Fruit fly (Drosophila melanogaster): ENCODE measurements around the gene CG8087.

The CG8087 gene

DNA sequence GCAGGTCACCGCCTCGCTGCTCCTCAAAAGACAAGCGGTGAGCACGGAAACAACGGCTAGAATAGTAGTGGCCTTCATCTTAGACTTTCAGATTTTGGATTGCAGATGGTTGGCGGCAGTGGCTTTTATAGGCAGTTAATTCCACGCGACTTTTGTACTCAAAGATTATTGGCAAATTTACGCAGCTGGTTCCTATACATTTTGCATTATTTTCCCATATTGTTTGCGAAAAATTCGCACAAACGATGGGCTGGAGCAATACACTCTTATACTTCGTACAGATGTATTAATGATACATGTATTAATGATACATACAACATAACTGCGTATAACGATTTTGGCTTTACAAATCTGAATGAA lies at the start of gene CG8087:
CG8087 (minus strand) TSS at position 101 of the 360 bp plus-strand sequence.
- no peak for TF ChIP-seq pad (GFP tag; optimal IDR thresholded peaks at IDR 0.05)
- no peak for TF ChIP-seq Hr96 (GFP tag; optimal IDR thresholded peaks at IDR 0.05)
- no peak for TF ChIP-seq CG7101 (tag; optimal IDR thresholded peaks at IDR 0.05)
- no peak for TF ChIP-seq Mnt (GFP tag; optimal IDR thresholded peaks at IDR 0.05)
- TF ChIP-seq Clk (GFP tag; optimal IDR thresholded peaks at IDR 0.05) = no peak
- no peak for TF ChIP-seq cic (GFP tag; optimal IDR thresholded peaks at IDR 0.05)
- TF ChIP-seq CG12768 (GFP tag; optimal IDR thresholded peaks at IDR 0.05) = no peak
- no peak for TF ChIP-seq tj (GFP tag; optimal IDR thresholded peaks at IDR 0.05)

- TF ChIP-seq CG5204 (GFP tag; optimal IDR thresholded peaks at IDR 0.05) (no peak), CG7101 (tag; optimal IDR thresholded peaks at IDR 0.05) (peak; percentile 32), CG33017 (tag; optimal IDR thresholded peaks at IDR 0.05) (peak; percentile 15), kay (GFP tag; ENCODE audit: borderline replicate concordance) (no peak), CG7045 (GFP tag; optimal IDR thresholded peaks at IDR 0.05) (peak; percentile 41), CG14711 (tag; optimal IDR thresholded peaks at IDR 0.05) (peak; percentile 9), bab1 (GFP tag; optimal IDR thresholded peaks at IDR 0.05) (no peak), CG11617 (GFP tag; optimal IDR thresholded peaks at IDR 0.05) (peak; percentile 57), tj (GFP tag; optimal IDR thresholded peaks at IDR 0.05) (peak; percentile 24), Clk (GFP tag; optimal IDR thresholded peaks at IDR 0.05) (no peak), Hr96 (GFP tag; optimal IDR thresholded peaks at IDR 0.05) (no peak), Crg-1 (GFP tag; optimal IDR thresholded peaks at IDR 0.05) (no peak), ovo (GFP tag; optimal IDR thresholded peaks at IDR 0.05) (no peak)
Observed at dm6 chr3R:14608892-14609692, 44.5 kb upstream of the CG8087 start, which contains the start of gene CG14853. Gene CG14853 (plus strand): TSS chr3R:14609642.

dm6 chr3R:14597935-14598424 lies 33.4 kb upstream of the CG8087 start:
- TF ChIP-seq CG11617 (GFP tag; optimal IDR thresholded peaks at IDR 0.05) (no peak), ovo (GFP tag; optimal IDR thresholded peaks at IDR 0.05) (no peak), Clk (GFP tag; optimal IDR thresholded peaks at IDR 0.05) (no peak), CG1620 (GFP tag; optimal IDR thresholded peaks at IDR 0.05) (no peak), CG33017 (tag; optimal IDR thresholded peaks at IDR 0.05) (no peak), CG14711 (tag; optimal IDR thresholded peaks at IDR 0.05) (no peak), cnc (optimal IDR thresholded peaks at IDR 0.05) (no peak), Mnt (GFP tag; optimal IDR thresholded peaks at IDR 0.05) (no peak), kay (GFP tag; ENCODE audit: borderline replicate concordance) (no peak), bab1 (GFP tag; optimal IDR thresholded peaks at IDR 0.05) (no peak), cic (GFP tag; optimal IDR thresholded peaks at IDR 0.05) (no peak), Crg-1 (GFP tag; optimal IDR thresholded peaks at IDR 0.05) (no peak)

DNA sequence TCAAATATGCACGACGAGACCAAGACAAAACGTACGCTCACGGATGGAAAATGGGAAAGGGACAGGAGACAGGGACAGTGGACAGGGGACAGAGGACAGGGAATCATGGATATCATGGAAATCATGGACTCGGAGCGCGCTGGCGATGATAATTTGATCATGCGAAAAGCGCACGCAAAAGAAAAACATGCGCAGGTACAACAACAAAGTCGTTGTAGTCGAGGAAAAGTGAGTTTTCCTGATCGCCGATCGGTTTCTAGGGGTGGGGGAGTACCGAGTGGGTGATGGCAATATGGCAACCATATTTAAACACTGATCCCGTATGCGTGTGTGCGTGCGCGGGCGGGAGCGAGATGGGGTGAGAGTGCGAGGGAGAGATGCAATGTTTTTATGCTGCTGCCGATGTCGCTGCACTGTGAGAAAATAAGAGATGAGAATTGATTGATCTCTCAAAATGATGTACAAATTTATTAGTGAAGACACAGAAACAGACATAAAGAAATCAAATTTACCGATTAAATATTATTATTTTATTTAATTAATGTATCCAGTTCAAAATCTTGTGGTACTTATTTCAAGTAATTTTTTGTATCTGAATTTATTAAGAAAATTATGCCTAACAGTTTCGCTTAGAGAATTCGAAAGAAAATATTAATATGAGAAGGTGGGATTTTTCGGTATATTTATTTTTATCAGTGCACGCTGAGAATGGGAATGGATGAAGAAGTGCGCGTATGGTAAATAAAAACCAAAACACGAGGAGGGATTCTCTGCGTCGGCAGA lies 26.3 kb upstream of the CG8087 start:
- TF ChIP-seq kay (GFP tag; ENCODE audit: borderline replicate concordance) (no peak), CG33017 (tag; optimal IDR thresholded peaks at IDR 0.05) (no peak), Crg-1 (GFP tag; optimal IDR thresholded peaks at IDR 0.05) (no peak), Mnt (GFP tag; optimal IDR thresholded peaks at IDR 0.05) (no peak), bab1 (GFP tag; optimal IDR thresholded peaks at IDR 0.05) (no peak), pad (GFP tag; optimal IDR thresholded peaks at IDR 0.05) (no peak), ovo (GFP tag; optimal IDR thresholded peaks at IDR 0.05) (no peak), toe (GFP tag; optimal IDR thresholded peaks at IDR 0.05) (no peak), CG5204 (GFP tag; optimal IDR thresholded peaks at IDR 0.05) (no peak), CG1620 (GFP tag; optimal IDR thresholded peaks at IDR 0.05) (no peak), tj (GFP tag; optimal IDR thresholded peaks at IDR 0.05) (no peak), Clk (GFP tag; optimal IDR thresholded peaks at IDR 0.05) (no peak), CG12768 (GFP tag; optimal IDR thresholded peaks at IDR 0.05) (no peak), CG7045 (GFP tag; optimal IDR thresholded peaks at IDR 0.05) (no peak)

DNA sequence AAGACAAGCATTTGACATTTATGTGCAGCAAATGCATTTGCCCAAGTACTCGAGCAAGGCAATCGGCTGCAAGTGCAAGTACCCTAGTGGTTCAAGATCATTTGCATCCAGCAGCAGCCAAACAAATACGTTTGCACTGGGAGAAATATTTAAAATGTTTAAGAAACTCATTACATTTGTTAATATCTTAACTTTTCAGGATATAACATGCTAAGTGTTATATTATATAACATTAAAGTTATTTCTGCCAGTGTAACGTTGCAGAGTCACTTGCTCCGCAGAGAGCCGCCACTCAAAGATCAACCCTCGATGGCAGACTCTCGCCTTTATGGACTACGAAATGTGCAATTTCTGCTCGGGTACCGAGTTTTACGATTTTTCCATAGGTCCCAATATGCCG lies 24.9 kb upstream of the CG8087 start:
- TF ChIP-seq CG14711 (tag; optimal IDR thresholded peaks at IDR 0.05) (no peak), cic (GFP tag; optimal IDR thresholded peaks at IDR 0.05) (no peak), bab1 (GFP tag; optimal IDR thresholded peaks at IDR 0.05) (no peak), Mnt (GFP tag; optimal IDR thresholded peaks at IDR 0.05) (no peak), CG7101 (tag; optimal IDR thresholded peaks at IDR 0.05) (no peak), tj (GFP tag; optimal IDR thresholded peaks at IDR 0.05) (no peak), CG12768 (GFP tag; optimal IDR thresholded peaks at IDR 0.05) (no peak), Crg-1 (GFP tag; optimal IDR thresholded peaks at IDR 0.05) (no peak), CG33017 (tag; optimal IDR thresholded peaks at IDR 0.05) (no peak), Hr96 (GFP tag; optimal IDR thresholded peaks at IDR 0.05) (no peak), ovo (GFP tag; optimal IDR thresholded peaks at IDR 0.05) (no peak), cnc (optimal IDR thresholded peaks at IDR 0.05) (no peak), pad (GFP tag; optimal IDR thresholded peaks at IDR 0.05) (no peak), CG5204 (GFP tag; optimal IDR thresholded peaks at IDR 0.05) (no peak), CG1620 (GFP tag; optimal IDR thresholded peaks at IDR 0.05) (no peak), toe (GFP tag; optimal IDR thresholded peaks at IDR 0.05) (no peak), kay (GFP tag; ENCODE audit: borderline replicate concordance) (no peak), CG7045 (GFP tag; optimal IDR thresholded peaks at IDR 0.05) (no peak)
